Worm (Caenorhabditis elegans) whole organism, late embryonic: ENCODE data around the gene F54A3.6.

Source experiments
- C08G9.2 ChIP-seq: sonication (generic microtip); optimal IDR thresholded peaks from 2 replicates; lab custom pipeline; 2016; ENCODE audit warnings: mild to moderate bottlenecking, missing genetic modification characterization, moderate library complexity, missing compliant biosample characterization
- K02D7.2 ChIP-seq: sonication (generic microtip); optimal IDR thresholded peaks from 2 replicates; lab custom pipeline; 2017; ENCODE audit warnings: mild to moderate bottlenecking, missing genetic modification characterization, missing compliant biosample characterization
- K09A11.1 ChIP-seq: sonication (generic microtip); optimal IDR thresholded peaks from 2 replicates; lab custom pipeline; 2017; ENCODE audit warnings: antibody characterized with exemption, mild to moderate bottlenecking, missing genetic modification characterization, missing compliant biosample characterization; ENCODE audit not compliant: insufficient read depth
- ceh-2 ChIP-seq: sonication (generic microtip); optimal IDR thresholded peaks from 2 replicates; lab custom pipeline; 2016; ENCODE audit warnings: missing genotype, missing genetic modification characterization, missing compliant biosample characterization
- ceh-22 ChIP-seq: sonication (generic microtip); optimal IDR thresholded peaks from 2 replicates; lab custom pipeline; 2017; ENCODE audit warnings: missing biosample characterization, missing genetic modification characterization
- ceh-45 ChIP-seq: fragments of 200-800 bp; sonication (Bioruptor generic); IDR thresholded peaks from 2 replicates; pipeline ENCODE4 v1.3.6; 2022; ENCODE audit warnings: missing genetic modification reagents, missing genetic modification characterization, missing compliant biosample characterization
- ceh-48 ChIP-seq: sonication (generic microtip); optimal IDR thresholded peaks from 2 replicates; lab custom pipeline; 2016; ENCODE audit warnings: missing genetic modification characterization, inconsistent platforms, missing compliant biosample characterization
- che-1 ChIP-seq: sonication (generic microtip); optimal IDR thresholded peaks from 2 replicates; lab custom pipeline; 2016; ENCODE audit warnings: mild to moderate bottlenecking, missing genetic modification characterization, missing compliant biosample characterization
- dmd-4 ChIP-seq: sonication (generic microtip); optimal IDR thresholded peaks from 2 replicates; lab custom pipeline; 2016; ENCODE audit warnings: borderline replicate concordance, missing genetic modification characterization, missing compliant biosample characterization
- dve-1 ChIP-seq: sonication (generic microtip); optimal IDR thresholded peaks from 2 replicates; lab custom pipeline; 2017; ENCODE audit warnings: antibody characterized with exemption, mild to moderate bottlenecking, missing genetic modification characterization, missing compliant biosample characterization
- elt-2 ChIP-seq: sonication (generic microtip); optimal IDR thresholded peaks from 2 replicates; lab custom pipeline; 2016; ENCODE audit warnings: missing genetic modification reagents, missing genetic modification characterization, missing compliant biosample characterization
- fkh-10 ChIP-seq: fragments of 150-350 bp; optimal IDR thresholded peaks from 2 replicates; lab custom pipeline; 2014; ENCODE audit warnings: missing biosample characterization, missing genetic modification reagents, missing genetic modification characterization
- fkh-6 ChIP-seq: sonication (generic microtip); optimal IDR thresholded peaks from 2 replicates; lab custom pipeline; 2016; ENCODE audit warnings: missing genetic modification characterization, missing compliant biosample characterization
- gmeb-2 ChIP-seq: sonication (generic microtip); optimal IDR thresholded peaks from 2 replicates; lab custom pipeline; 2016; ENCODE audit warnings: missing genetic modification characterization, inconsistent platforms, missing compliant biosample characterization
- hlh-13 ChIP-seq: fragments of 200-800 bp; sonication (Bioruptor generic); optimal IDR thresholded peaks from 2 replicates; lab custom pipeline; 2018; ENCODE audit warnings: mild to moderate bottlenecking, missing genetic modification characterization, missing compliant biosample characterization
- hlh-30 ChIP-seq: sonication (generic microtip); optimal IDR thresholded peaks from 2 replicates; lab custom pipeline; 2017; ENCODE audit warnings: antibody characterized with exemption, missing genetic modification characterization, missing compliant biosample characterization; ENCODE audit not compliant: insufficient read depth
- lin-11 ChIP-seq: fragments of 200-800 bp; sonication (Bioruptor generic); optimal IDR thresholded peaks from 2 replicates; lab custom pipeline; 2018; ENCODE audit warnings: mild to moderate bottlenecking, missing genetic modification characterization, missing compliant biosample characterization
- madf-2 ChIP-seq: sonication (generic microtip); optimal IDR thresholded peaks from 2 replicates; lab custom pipeline; 2017; ENCODE audit warnings: missing genetic modification characterization, missing compliant biosample characterization
- nfya-1 ChIP-seq: sonication (generic microtip); optimal IDR thresholded peaks from 2 replicates; lab custom pipeline; 2017; ENCODE audit warnings: missing genetic modification characterization, mild to moderate bottlenecking, missing compliant biosample characterization, antibody characterized with exemption, moderate library complexity
- nhr-11 ChIP-seq: fragments of 150-350 bp; optimal IDR thresholded peaks from 2 replicates; lab custom pipeline; 2014; ENCODE audit warnings: missing biosample characterization, missing genetic modification characterization
- nhr-232 ChIP-seq: sonication (generic microtip); optimal IDR thresholded peaks from 2 replicates; lab custom pipeline; 2016; ENCODE audit warnings: missing genetic modification characterization, missing compliant biosample characterization
- npax-4 ChIP-seq: sonication (generic microtip); optimal IDR thresholded peaks from 2 replicates; lab custom pipeline; 2016; ENCODE audit warnings: missing genetic modification characterization, missing compliant biosample characterization
- pag-3 ChIP-seq: sonication (generic microtip); optimal IDR thresholded peaks from 2 replicates; lab custom pipeline; 2016; ENCODE audit warnings: missing compliant biosample characterization, missing genetic modification characterization, borderline replicate concordance
- pat-9 ChIP-seq: fragments of 200-800 bp; sonication (Bioruptor generic); optimal IDR thresholded peaks from 2 replicates; lab custom pipeline; 2018; ENCODE audit warnings: mild to moderate bottlenecking, missing genetic modification characterization, moderate library complexity, missing compliant biosample characterization
- pha-2 ChIP-seq: sonication (generic microtip); optimal IDR thresholded peaks from 2 replicates; lab custom pipeline; 2017; ENCODE audit warnings: mild to moderate bottlenecking, missing genetic modification characterization, missing compliant biosample characterization
- pros-1 ChIP-seq: fragments of 150-350 bp; optimal IDR thresholded peaks from 2 replicates; lab custom pipeline; 2014; ENCODE audit warnings: missing biosample characterization, missing genetic modification reagents, missing genetic modification characterization
- ref-2 ChIP-seq: sonication (generic microtip); optimal IDR thresholded peaks from 2 replicates; lab custom pipeline; 2016; ENCODE audit warnings: missing genetic modification characterization, missing compliant biosample characterization
- rnt-1 ChIP-seq: sonication (generic microtip); optimal IDR thresholded peaks from 2 replicates; lab custom pipeline; 2016; ENCODE audit warnings: missing genetic modification characterization, missing compliant biosample characterization
- sdc-2 ChIP-seq: sonication (generic microtip); optimal IDR thresholded peaks from 2 replicates; lab custom pipeline; 2016; ENCODE audit warnings: missing genotype, missing genetic modification characterization, missing compliant biosample characterization
- sox-4 ChIP-seq: sonication (generic microtip); optimal IDR thresholded peaks from 2 replicates; lab custom pipeline; 2017; ENCODE audit warnings: mild to moderate bottlenecking, missing genetic modification characterization, inconsistent platforms, missing compliant biosample characterization
- tbx-2 ChIP-seq: sonication (generic microtip); optimal IDR thresholded peaks from 2 replicates; lab custom pipeline; 2016; ENCODE audit warnings: missing genetic modification characterization, missing compliant biosample characterization
- ttx-3 ChIP-seq: sonication (generic microtip); optimal IDR thresholded peaks from 2 replicates; lab custom pipeline; 2016; ENCODE audit warnings: missing genetic modification reagents, missing genetic modification characterization, missing compliant biosample characterization
- unc-42 ChIP-seq: sonication (generic microtip); optimal IDR thresholded peaks from 2 replicates; lab custom pipeline; 2016; ENCODE audit warnings: missing genotype, missing genetic modification characterization, missing compliant biosample characterization
- unc-55 ChIP-seq: sonication (generic microtip); optimal IDR thresholded peaks from 2 replicates; lab custom pipeline; 2017; ENCODE audit warnings: missing biosample characterization, missing genetic modification reagents, missing genetic modification characterization
- ztf-16 ChIP-seq: sonication (generic microtip); optimal IDR thresholded peaks from 2 replicates; lab custom pipeline; 2017; ENCODE audit warnings: missing genetic modification characterization, missing compliant biosample characterization

Gene F54A3.6

ce11 chrII:2236352-2236751, 4.1 kb upstream of the F54A3.6 start:
- TF ChIP-seq hlh-13 (no peak), ceh-48 (tag; lab: Kevin White, UChicago) (peak; percentile 1)

- TF ChIP-seq fkh-6 (tag; lab: Kevin White, UChicago) (no peak), sox-4 (tag; lab: Kevin White, UChicago) (no peak), pros-1 (tag; lab: Kevin White, UChicago) (no peak), K09A11.1 (no peak), unc-42 (tag; lab: Kevin White, UChicago) (no peak), sdc-2 (tag; lab: Kevin White, UChicago) (no peak), ceh-45 (no peak), pha-2 (tag; lab: Kevin White, UChicago) (no peak), ceh-48 (tag; lab: Kevin White, UChicago) (no peak), ceh-2 (tag; lab: Kevin White, UChicago) (no peak), ztf-16 (tag; lab: Kevin White, UChicago) (no peak), unc-55 (GFP tag; lab: Kevin White, UChicago) (no peak), npax-4 (tag; lab: Kevin White, UChicago) (no peak), C08G9.2 (tag; lab: Kevin White, UChicago) (no peak), lin-11 (tag; lab: Kevin White, UChicago) (no peak), dve-1 (tag; lab: Kevin White, UChicago) (no peak)
Measured at ce11 chrII:2233240-2233639, 970 bp upstream of the F54A3.6 start, which contains the start of gene cct-3. cct-3 (plus strand) TSS chrII:2233540.

DNA sequence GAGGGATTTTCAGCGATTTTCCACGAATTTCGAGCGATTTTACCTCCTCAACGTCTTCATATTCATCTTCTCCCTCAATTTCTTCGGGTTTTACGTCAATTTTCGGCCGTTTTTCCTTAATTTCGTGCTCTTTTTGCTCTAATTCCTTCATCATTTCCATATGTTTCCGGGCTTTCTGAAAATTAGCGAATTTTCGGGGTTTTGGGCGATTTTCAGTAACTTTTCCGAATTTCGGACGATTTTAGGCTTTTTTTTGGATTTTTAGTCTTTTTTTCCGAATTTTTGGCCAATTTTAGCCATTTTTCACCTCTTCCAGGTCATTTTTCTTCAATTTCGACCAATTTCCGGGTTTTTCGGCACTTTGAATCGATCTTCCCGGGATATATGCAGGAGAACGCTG, 1.9 kb downstream of the F54A3.6 start:
- TF ChIP-seq ttx-3 (tag; lab: Kevin White, UChicago): no peak
- no peak for TF ChIP-seq pat-9
- TF ChIP-seq nhr-11 (tag; lab: Kevin White, UChicago): no peak
- no peak for TF ChIP-seq elt-2
- no peak for TF ChIP-seq ceh-45
- no peak for TF ChIP-seq sdc-2 (tag; lab: Kevin White, UChicago)
- no peak for TF ChIP-seq lin-11 (tag; lab: Kevin White, UChicago)
- no peak for TF ChIP-seq hlh-30 (tag; lab: Kevin White, UChicago)
- no peak for TF ChIP-seq pag-3
- TF ChIP-seq unc-42 (tag; lab: Kevin White, UChicago): no peak
- TF ChIP-seq nfya-1 (tag; lab: Kevin White, UChicago): no peak
- TF ChIP-seq npax-4 (tag; lab: Kevin White, UChicago): no peak
- TF ChIP-seq ceh-22 (tag; lab: Kevin White, UChicago): no peak
- no peak for TF ChIP-seq tbx-2 (tag; lab: Kevin White, UChicago)

ce11 chrII:2225608-2226007, 6.7 kb downstream of the F54A3.6 start, which contains the start of gene F54A3.5:
F54A3.5 (minus strand) TSS chrII:2225708.
- TF ChIP-seq fkh-10 (no peak), ttx-3 (tag; lab: Kevin White, UChicago) (no peak), pat-9 (no peak), nhr-232 (no peak), ref-2 (no peak), che-1 (tag; lab: Kevin White, UChicago) (no peak), dmd-4 (tag; lab: Kevin White, UChicago) (no peak), ceh-45 (no peak), unc-42 (tag; lab: Kevin White, UChicago) (no peak), rnt-1 (tag; lab: Kevin White, UChicago) (no peak), tbx-2 (tag; lab: Kevin White, UChicago) (no peak)

ce11 chrII:2223467-2223866, 8.8 kb downstream of the F54A3.6 start, which contains the start of gene cbs-2:
cbs-2 (minus strand) TSS chrII:2223567.
- TF ChIP-seq ceh-48 (tag; lab: Kevin White, UChicago) (no peak), pha-2 (tag; lab: Kevin White, UChicago) (no peak), ceh-45 (no peak), gmeb-2 (tag; lab: Kevin White, UChicago) (no peak), rnt-1 (tag; lab: Kevin White, UChicago) (no peak), K02D7.2 (tag; lab: Kevin White, UChicago) (no peak), madf-2 (no peak), nfya-1 (tag; lab: Kevin White, UChicago) (no peak), sdc-2 (tag; lab: Kevin White, UChicago) (no peak)
- TF ChIP-seq, all 69 proteins: peak for 0
